Worm (Caenorhabditis elegans): ENCODE results near the gene nlp-35.

The nlp-35 gene

DNA sequence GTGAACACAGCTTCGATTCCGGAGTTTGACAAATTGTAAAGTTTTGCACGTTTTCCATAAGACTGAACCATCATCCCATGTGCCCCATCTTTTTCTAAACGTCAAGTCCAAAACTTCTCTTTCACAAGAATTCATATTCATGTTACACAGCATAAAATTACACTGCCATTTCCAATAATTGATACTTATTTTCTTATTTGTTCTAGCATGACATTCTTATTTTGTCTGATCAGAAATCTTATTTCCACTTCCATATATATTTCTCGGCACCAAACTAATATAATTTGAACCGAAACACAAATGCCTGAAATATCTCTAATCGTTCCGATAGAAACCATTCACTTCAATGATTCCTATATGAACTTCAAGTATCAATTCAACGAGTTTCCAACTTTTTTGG is 32.8 kb downstream of the nlp-35 start, which contains the start of gene sru-2:
Gene sru-2 (plus strand): TSS at position 301 of the 400 bp plus-strand sequence.
- no peak for TF ChIP-seq ztf-4 (tag; optimal IDR thresholded peaks at IDR 0.05)
- TF ChIP-seq nhr-237 (tag; optimal IDR thresholded peaks at IDR 0.05): no peak
- TF ChIP-seq nhr-76 (tag; optimal IDR thresholded peaks at IDR 0.05): no peak
- no peak for TF ChIP-seq R02D3.7 (tag; optimal IDR thresholded peaks at IDR 0.05)
- TF ChIP-seq unc-39 (tag; optimal IDR thresholded peaks at IDR 0.05): no peak

DNA sequence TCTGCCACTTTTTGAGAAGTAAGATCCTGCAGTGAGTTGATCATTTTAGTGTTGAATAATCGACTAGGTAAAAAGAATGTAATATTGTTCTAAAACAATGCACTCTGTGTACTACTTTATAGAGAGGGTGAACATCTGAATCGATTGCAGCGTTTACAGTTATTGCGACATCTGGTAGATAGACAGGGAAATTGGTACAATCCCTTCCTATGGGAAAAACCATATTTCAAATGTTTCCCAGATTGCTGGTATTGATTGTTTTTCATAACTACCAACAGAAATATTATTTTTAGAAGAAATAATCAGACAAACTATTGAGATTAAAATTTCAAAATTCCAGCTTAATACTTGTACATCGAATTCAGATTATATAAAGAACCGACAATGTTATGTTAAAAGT is 33.7 kb downstream of the nlp-35 start, which contains the start of gene gadr-2:
Gene gadr-2 (minus strand): TSS at position 101 of the 400 bp plus-strand sequence.
- TF ChIP-seq nhr-67 (tag; optimal IDR thresholded peaks at IDR 0.05): no peak
- TF ChIP-seq nhr-77 (tag; optimal IDR thresholded peaks at IDR 0.05): no peak
- no peak for TF ChIP-seq pha-4 (tag; optimal IDR thresholded peaks at IDR 0.05)
- TF ChIP-seq mml-1 (tag; optimal IDR thresholded peaks at IDR 0.05): no peak
- no peak for TF ChIP-seq unc-39 (tag; optimal IDR thresholded peaks at IDR 0.05)
- no peak for TF ChIP-seq ceh-82 (tag; optimal IDR thresholded peaks at IDR 0.05)
- no peak for TF ChIP-seq nfya-1 (tag; optimal IDR thresholded peaks at IDR 0.05; ENCODE audit: insufficient read depth)
- TF ChIP-seq eor-1 (tag; optimal IDR thresholded peaks at IDR 0.05): no peak
- TF ChIP-seq R02D3.7 (tag; optimal IDR thresholded peaks at IDR 0.05): no peak
- no peak for TF ChIP-seq nhr-25 (tag; optimal IDR thresholded peaks at IDR 0.05)
- TF ChIP-seq skn-1 (tag; optimal IDR thresholded peaks at IDR 0.05): no peak

DNA sequence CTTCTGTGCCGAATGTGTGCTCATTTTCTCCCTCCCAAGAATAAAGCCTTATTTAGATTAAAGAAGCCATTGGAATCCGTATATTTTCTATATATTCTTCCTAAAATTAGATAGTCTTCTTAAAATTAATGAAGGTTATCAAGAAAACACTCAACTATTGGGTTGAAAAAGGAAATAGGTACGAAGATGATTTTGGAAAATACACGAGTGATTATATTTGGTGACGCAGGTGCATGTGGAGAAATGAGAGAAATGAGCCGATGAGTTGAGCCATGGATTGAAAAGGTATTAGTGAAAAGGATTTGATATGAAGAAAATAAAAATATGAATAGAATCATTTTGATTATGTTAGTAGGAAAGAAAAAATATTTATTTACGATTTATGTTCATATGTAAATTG is 37.8 kb downstream of the nlp-35 start, which contains the start of gene cng-3:
Gene cng-3 (minus strand): TSS at position 102 of the 400 bp plus-strand sequence.
- TF ChIP-seq skn-1 (tag; optimal IDR thresholded peaks at IDR 0.05) (no peak), lsy-12 (tag; optimal IDR thresholded peaks at IDR 0.05) (no peak), nhr-237 (tag; optimal IDR thresholded peaks at IDR 0.05) (no peak), nhr-77 (tag; optimal IDR thresholded peaks at IDR 0.05) (no peak), snpc-4 (tag; optimal IDR thresholded peaks at IDR 0.05) (no peak)

DNA sequence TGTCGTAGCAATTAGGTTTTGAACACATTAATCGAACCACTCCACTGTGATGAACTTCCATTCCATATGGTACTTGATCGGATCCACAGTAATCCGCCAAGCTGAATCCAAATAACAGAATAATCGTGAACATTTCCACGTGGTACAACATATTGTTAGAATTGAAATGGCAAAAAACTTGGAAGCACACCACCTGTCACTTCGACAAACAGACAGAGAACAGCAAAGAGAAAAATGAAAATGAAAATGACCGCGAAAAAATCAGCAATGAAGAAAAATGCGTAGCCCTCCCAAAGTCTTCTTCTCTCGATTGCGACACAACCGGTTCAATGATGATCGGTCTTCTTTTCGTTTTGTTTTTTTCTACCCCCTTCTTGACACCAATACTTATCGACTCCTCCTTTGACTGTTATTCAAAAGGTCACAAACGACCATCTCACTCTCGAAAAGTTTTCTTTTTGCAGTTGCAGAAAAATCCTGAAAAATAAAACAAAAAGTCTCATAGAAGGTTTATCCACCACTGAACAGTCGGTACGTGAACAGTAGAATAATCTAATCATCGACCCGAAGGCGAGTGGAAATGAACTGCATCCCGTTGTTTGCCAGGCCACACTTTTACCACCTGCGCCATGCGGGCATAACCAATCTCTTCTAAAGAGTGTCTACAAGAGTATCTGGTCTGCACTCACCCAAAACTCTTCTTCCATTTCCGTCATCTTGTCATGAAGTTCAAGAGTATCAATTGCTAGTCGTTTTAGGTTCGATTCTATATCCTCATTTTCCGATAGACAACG is 41.4 kb downstream of the nlp-35 start, which contains the start of gene wrt-3:
Gene wrt-3 (minus strand): TSS at position 322 of the 794 bp plus-strand sequence.
- no peak for TF ChIP-seq fkh-10 (GFP tag; optimal IDR thresholded peaks at IDR 0.05)
- peak; percentile 12 for TF ChIP-seq jun-1 (tag; optimal IDR thresholded peaks at IDR 0.05)
- no peak for TF ChIP-seq egl-5 (tag; optimal IDR thresholded peaks at IDR 0.05)
- TF ChIP-seq pqm-1 (tag; optimal IDR thresholded peaks at IDR 0.05): peak; percentile 46
- TF ChIP-seq pha-4 (tag; optimal IDR thresholded peaks at IDR 0.05): no peak
- TF ChIP-seq ama-1 (optimal IDR thresholded peaks at IDR 0.05): no peak
- TF ChIP-seq nhr-25 (tag; optimal IDR thresholded peaks at IDR 0.05): peak; percentile 33
- no peak for TF ChIP-seq ZK546.5 (tag; optimal IDR thresholded peaks at IDR 0.05)
- no peak for TF ChIP-seq eor-1 (tag; optimal IDR thresholded peaks at IDR 0.05)
- no peak for TF ChIP-seq ceh-16 (tag; optimal IDR thresholded peaks at IDR 0.05)
- no peak for TF ChIP-seq ztf-4 (tag; optimal IDR thresholded peaks at IDR 0.05)
- no peak for TF ChIP-seq ztf-11 (tag; optimal IDR thresholded peaks at IDR 0.05)
- TF ChIP-seq fos-1 (tag; optimal IDR thresholded peaks at IDR 0.05): no peak
- TF ChIP-seq ceh-82 (tag; optimal IDR thresholded peaks at IDR 0.05): no peak
- TF ChIP-seq nhr-12 (tag; optimal IDR thresholded peaks at IDR 0.05): no peak
- TF ChIP-seq skn-1 (tag; optimal IDR thresholded peaks at IDR 0.05): no peak
- no peak for TF ChIP-seq tbx-2 (tag; optimal IDR thresholded peaks at IDR 0.05)
- TF ChIP-seq nhr-28 (tag; optimal IDR thresholded peaks at IDR 0.05): no peak
- no peak for TF ChIP-seq unc-62 (GFP tag; optimal IDR thresholded peaks at IDR 0.05)
- TF ChIP-seq lsy-12 (tag; optimal IDR thresholded peaks at IDR 0.05): peak; percentile 59
- TF ChIP-seq unc-39 (tag; optimal IDR thresholded peaks at IDR 0.05): no peak
- TF ChIP-seq lin-39 (tag; optimal IDR thresholded peaks at IDR 0.05): peak; percentile 65
- TF ChIP-seq elt-3 (tag; optimal IDR thresholded peaks at IDR 0.05): peak in 1 of 3 experiments; percentile 68
- TF ChIP-seq R02D3.7 (tag; optimal IDR thresholded peaks at IDR 0.05): peak; percentile 4
- TF ChIP-seq elt-1 (tag; optimal IDR thresholded peaks at IDR 0.05): no peak
- no peak for TF ChIP-seq zag-1 (tag; optimal IDR thresholded peaks at IDR 0.05)
- no peak for TF ChIP-seq nhr-23 (tag; optimal IDR thresholded peaks at IDR 0.05)
- no peak for TF ChIP-seq nhr-237 (tag; optimal IDR thresholded peaks at IDR 0.05)
- no peak for TF ChIP-seq mdl-1 (tag; optimal IDR thresholded peaks at IDR 0.05)
- peak; percentile 46 for TF ChIP-seq elt-2 (tag; optimal IDR thresholded peaks at IDR 0.05)
- TF ChIP-seq nhr-77 (tag; optimal IDR thresholded peaks at IDR 0.05): no peak
- TF ChIP-seq ceh-9 (tag; optimal IDR thresholded peaks at IDR 0.05): no peak
- no peak for TF ChIP-seq nhr-11 (tag; optimal IDR thresholded peaks at IDR 0.05)
- no peak for TF ChIP-seq aly-2 (tag; optimal IDR thresholded peaks at IDR 0.05)
- TF ChIP-seq nfya-1 (tag; optimal IDR thresholded peaks at IDR 0.05; ENCODE audit: insufficient read depth): no peak
- TF ChIP-seq hmg-11 (tag; optimal IDR thresholded peaks at IDR 0.05): no peak
- TF ChIP-seq nhr-43 (tag; optimal IDR thresholded peaks at IDR 0.05; ENCODE audit: poor library complexity, severe bottlenecking): peak; percentile 89
- no peak for TF ChIP-seq daf-12 (tag; optimal IDR thresholded peaks at IDR 0.05)
- no peak for TF ChIP-seq egl-27 (tag; optimal IDR thresholded peaks at IDR 0.05)
- TF ChIP-seq ceh-28 (tag; optimal IDR thresholded peaks at IDR 0.05): no peak

Measured in whole organism, L3 larva.